Worm (Caenorhabditis elegans): ENCODE data around the gene T09A5.15.

- no peak for TF ChIP-seq tbx-2 (tag; optimal IDR thresholded peaks at IDR 0.05)
- no peak for TF ChIP-seq lin-39 (tag; optimal IDR thresholded peaks at IDR 0.05)
- TF ChIP-seq mdl-1 (tag; optimal IDR thresholded peaks at IDR 0.05), result no peak
- TF ChIP-seq elt-1 (tag; optimal IDR thresholded peaks at IDR 0.05), result no peak
- TF ChIP-seq ceh-82 (tag; optimal IDR thresholded peaks at IDR 0.05), result no peak
- no peak for TF ChIP-seq jun-1 (tag; optimal IDR thresholded peaks at IDR 0.05)
- TF ChIP-seq ztf-11 (tag; optimal IDR thresholded peaks at IDR 0.05), result no peak
- TF ChIP-seq nhr-11 (tag; optimal IDR thresholded peaks at IDR 0.05), result no peak
- no peak for TF ChIP-seq ama-1 (optimal IDR thresholded peaks at IDR 0.05)
Observed at ce11 chrII:7870062-7870461, 12.3 kb downstream of the T09A5.15 start, which contains the start of gene ztf-17.

All from whole organism, L3 larva.